Worm (Caenorhabditis elegans) whole organism, L1 larva: Measurements from ENCODE around the gene dot-1.4.

Experiments used
- C04F5.9 ChIP-seq: sonication (generic microtip); optimal IDR thresholded peaks from 2 replicates; lab custom pipeline; 2016; ENCODE audit warnings: missing genetic modification characterization, missing compliant biosample characterization
- C16A3.4 ChIP-seq: fragments of 150-350 bp; optimal IDR thresholded peaks from 2 replicates; lab custom pipeline; 2014; ENCODE audit warnings: missing biosample characterization, missing genetic modification characterization
- C34B4.2 ChIP-seq: sonication (generic microtip); optimal IDR thresholded peaks from 2 replicates; lab custom pipeline; 2017; ENCODE audit warnings: mild to moderate bottlenecking, missing genetic modification characterization, missing compliant biosample characterization
- Y116A8C.19 ChIP-seq: sonication (generic microtip); optimal IDR thresholded peaks from 2 replicates; lab custom pipeline; 2016; ENCODE audit warnings: missing compliant biosample characterization, missing genetic modification characterization, borderline replicate concordance
- ama-1 ChIP-seq: fragments of 150-350 bp; optimal IDR thresholded peaks from 2 replicates; lab custom pipeline; 2014
- blmp-1 ChIP-seq: fragments of 150-350 bp; optimal IDR thresholded peaks from 2 replicates; lab custom pipeline; 2014; ENCODE audit warnings: missing biosample characterization, missing genetic modification characterization
- ceh-82 ChIP-seq, 3 experiments: fragments of 150-350 bp in 1 of 3; sonication (generic microtip) in 2 of 3; optimal IDR thresholded peaks; 2 replicates each; lab custom pipeline; 2014 to 2017; ENCODE audit warnings: missing biosample characterization in 3 of 3, missing genetic modification characterization in 3 of 3
- ceh-88 ChIP-seq: fragments of 200-800 bp; sonication (Bioruptor generic); IDR thresholded peaks from 2 replicates; pipeline ENCODE4 v1.3.6; 2022; ENCODE audit warnings: missing genetic modification characterization, missing compliant biosample characterization
- ceh-90 ChIP-seq: sonication (generic microtip); optimal IDR thresholded peaks from 2 replicates; lab custom pipeline; 2016; ENCODE audit warnings: missing genetic modification characterization, missing compliant biosample characterization
- dpl-1 ChIP-seq, 3 experiments: fragments of 150-350 bp in 2 of 3; sonication (generic microtip) in 1 of 3; optimal IDR thresholded peaks; 2 replicates each; lab custom pipeline; 2014 to 2017; ENCODE audit warnings: missing biosample characterization in 3 of 3, missing genetic modification characterization in 3 of 3, missing genetic modification reagents in 3 of 3
- dsc-1 ChIP-seq: sonication (generic microtip); optimal IDR thresholded peaks from 2 replicates; lab custom pipeline; 2016; ENCODE audit warnings: mild to moderate bottlenecking, missing genetic modification characterization, missing compliant biosample characterization
- efl-1 ChIP-seq, 4 experiments: fragments of 150-350 bp; optimal IDR thresholded peaks in 3 of 4; peaks in 1 of 4; 1 replicate in 1 of 4; 2 replicates in 3 of 4; lab custom pipeline; 2014; ENCODE audit warnings: missing biosample characterization in 2 of 4, missing genetic modification characterization in 2 of 4, missing genetic modification reagents in 2 of 4
- efl-3 ChIP-seq: fragments of 200-800 bp; sonication (Bioruptor generic); optimal IDR thresholded peaks from 2 replicates; lab custom pipeline; 2018; ENCODE audit warnings: mild to moderate bottlenecking, missing genetic modification characterization, missing compliant biosample characterization
- egl-27 ChIP-seq, 2 experiments: fragments of 150-350 bp in 1 of 2; sonication (generic microtip); optimal IDR thresholded peaks; 3 replicates each; lab custom pipeline; 2017 to 2018; ENCODE audit warnings: missing biosample characterization in 2 of 2, missing genetic modification characterization in 2 of 2, missing genetic modification reagents in 2 of 2
- elt-3 ChIP-seq, 6 experiments: fragments of 150-350 bp in 1 of 6; sonication (generic microtip); optimal IDR thresholded peaks; 2 replicates each; lab custom pipeline; 2017 to 2018; ENCODE audit warnings: missing biosample characterization in 6 of 6, missing genetic modification characterization in 6 of 6, inconsistent platforms in 1 of 6
- ets-5 ChIP-seq: fragments of 200-800 bp; sonication (Bioruptor generic); IDR thresholded peaks from 2 replicates; pipeline ENCODE4 v1.3.6; 2022; ENCODE audit warnings: missing genetic modification characterization, missing compliant biosample characterization
- fkh-10 ChIP-seq: sonication (generic microtip); optimal IDR thresholded peaks from 2 replicates; lab custom pipeline; 2017; ENCODE audit warnings: missing biosample characterization, missing genetic modification reagents, missing genetic modification characterization
- fkh-4 ChIP-seq: sonication (generic microtip); optimal IDR thresholded peaks from 2 replicates; lab custom pipeline; 2016; ENCODE audit warnings: missing compliant biosample characterization, missing genetic modification characterization, borderline replicate concordance
- grh-1 ChIP-seq: fragments of 200-800 bp; sonication (Bioruptor generic); IDR thresholded peaks from 2 replicates; pipeline ENCODE4 v1.3.6; 2022; ENCODE audit warnings: missing genetic modification reagents, missing genetic modification characterization, missing compliant biosample characterization
- hlh-17 ChIP-seq: fragments of 200-800 bp; sonication (Bioruptor generic); optimal IDR thresholded peaks from 2 replicates; lab custom pipeline; 2018; ENCODE audit warnings: missing genetic modification characterization, mild to moderate bottlenecking, missing compliant biosample characterization, moderate library complexity, borderline replicate concordance
- hlh-4 ChIP-seq: sonication (generic microtip); optimal IDR thresholded peaks from 2 replicates; lab custom pipeline; 2016; ENCODE audit warnings: mild to moderate bottlenecking, missing genetic modification characterization, missing compliant biosample characterization
- hpl-2 ChIP-seq: fragments of 150-350 bp; optimal IDR thresholded peaks from 2 replicates; lab custom pipeline; 2014; ENCODE audit warnings: missing biosample characterization, missing genetic modification reagents, missing genetic modification characterization
- irx-1 ChIP-seq: sonication (generic microtip); optimal IDR thresholded peaks from 2 replicates; lab custom pipeline; 2016; ENCODE audit warnings: missing genetic modification characterization, missing compliant biosample characterization
- isw-1 ChIP-seq: fragments of 200-800 bp; sonication (Bioruptor generic); IDR thresholded peaks from 2 replicates; pipeline ENCODE4 v1.3.6; 2022; ENCODE audit warnings: missing genetic modification characterization, missing compliant biosample characterization
- jun-1 ChIP-seq: fragments of 150-350 bp; optimal IDR thresholded peaks from 2 replicates; lab custom pipeline; 2014; ENCODE audit warnings: missing biosample characterization, missing genetic modification reagents, missing genetic modification characterization
- lin-13 ChIP-seq: fragments of 150-350 bp; optimal IDR thresholded peaks from 2 replicates; lab custom pipeline; 2014; ENCODE audit warnings: missing biosample characterization, missing genetic modification reagents, missing genetic modification characterization
- lin-14 ChIP-seq: fragments of 200-800 bp; sonication (Bioruptor generic); optimal IDR thresholded peaks from 2 replicates; lab custom pipeline; 2018; ENCODE audit warnings: mild to moderate bottlenecking, missing genetic modification characterization, moderate library complexity, missing compliant biosample characterization
- lin-39 ChIP-seq: fragments of 150-350 bp; optimal IDR thresholded peaks from 2 replicates; lab custom pipeline; 2014; ENCODE audit warnings: missing biosample characterization, missing genetic modification reagents, missing genetic modification characterization
- lir-3 ChIP-seq: sonication (generic microtip); optimal IDR thresholded peaks from 2 replicates; lab custom pipeline; 2016; ENCODE audit warnings: mild to moderate bottlenecking, missing genetic modification characterization, moderate library complexity, missing compliant biosample characterization; ENCODE audit not compliant: poor library complexity
- mef-2 ChIP-seq: fragments of 150-350 bp; optimal IDR thresholded peaks from 2 replicates; lab custom pipeline; 2014; ENCODE audit warnings: missing biosample characterization, missing genetic modification characterization
- mep-1 ChIP-seq: fragments of 150-350 bp; optimal IDR thresholded peaks from 2 replicates; lab custom pipeline; 2014; ENCODE audit warnings: missing biosample characterization, missing genetic modification characterization
- nhr-19 ChIP-seq: fragments of 200-800 bp; sonication (Bioruptor generic); conservative IDR thresholded peaks from 2 replicates; pipeline ENCODE4 v1.3.6; 2022; ENCODE audit warnings: missing genetic modification characterization, missing compliant biosample characterization
- nhr-20 ChIP-seq: sonication (generic microtip); optimal IDR thresholded peaks from 2 replicates; lab custom pipeline; 2016; ENCODE audit warnings: mild to moderate bottlenecking, missing genetic modification characterization, missing compliant biosample characterization
- nhr-47 ChIP-seq: sonication (generic microtip); optimal IDR thresholded peaks from 2 replicates; lab custom pipeline; 2016; ENCODE audit warnings: mild to moderate bottlenecking, missing genetic modification characterization, moderate library complexity, missing compliant biosample characterization
- nhr-71 ChIP-seq: sonication (generic microtip); optimal IDR thresholded peaks from 2 replicates; lab custom pipeline; 2016; ENCODE audit warnings: mild to moderate bottlenecking, missing genetic modification characterization, moderate library complexity, missing compliant biosample characterization
- nhr-77 ChIP-seq: fragments of 150-350 bp; optimal IDR thresholded peaks from 2 replicates; lab custom pipeline; 2014; ENCODE audit warnings: missing biosample characterization, missing genetic modification characterization
- nhr-90 ChIP-seq: sonication (generic microtip); optimal IDR thresholded peaks from 2 replicates; lab custom pipeline; 2016; ENCODE audit warnings: mild to moderate bottlenecking, missing genetic modification characterization, missing compliant biosample characterization; ENCODE audit not compliant: poor library complexity
- pag-3 ChIP-seq: sonication (generic microtip); optimal IDR thresholded peaks from 2 replicates; lab custom pipeline; 2017; ENCODE audit warnings: missing genetic modification characterization, mild to moderate bottlenecking, missing compliant biosample characterization, antibody characterized with exemption, borderline replicate concordance; ENCODE audit not compliant: insufficient read depth
- pqm-1 ChIP-seq: sonication (generic microtip); optimal IDR thresholded peaks from 3 replicates; lab custom pipeline; 2017; ENCODE audit warnings: missing biosample characterization, missing genetic modification characterization
- rnt-1 ChIP-seq: sonication (generic microtip); optimal IDR thresholded peaks from 2 replicates; lab custom pipeline; 2016; ENCODE audit warnings: mild to moderate bottlenecking, missing genetic modification characterization, moderate library complexity, missing compliant biosample characterization
- snu-23 ChIP-seq: sonication (generic microtip); optimal IDR thresholded peaks from 2 replicates; lab custom pipeline; 2016; ENCODE audit warnings: missing genetic modification characterization, missing compliant biosample characterization
- sptf-1 ChIP-seq: fragments of 150-350 bp; optimal IDR thresholded peaks from 2 replicates; lab custom pipeline; 2014; ENCODE audit warnings: missing biosample characterization, missing genetic modification characterization
- sup-37 ChIP-seq: fragments of 200-800 bp; sonication (Bioruptor generic); optimal IDR thresholded peaks from 2 replicates; lab custom pipeline; 2018; ENCODE audit warnings: mild to moderate bottlenecking, missing genetic modification characterization, missing compliant biosample characterization
- swsn-7 ChIP-seq: sonication (generic microtip); optimal IDR thresholded peaks from 2 replicates; lab custom pipeline; 2016; ENCODE audit warnings: missing genetic modification characterization, missing compliant biosample characterization
- tbx-2 ChIP-seq: sonication (generic microtip); optimal IDR thresholded peaks from 2 replicates; lab custom pipeline; 2016; ENCODE audit warnings: missing genetic modification characterization, missing compliant biosample characterization
- tlp-1 ChIP-seq: fragments of 150-350 bp; optimal IDR thresholded peaks from 2 replicates; lab custom pipeline; 2014; ENCODE audit warnings: missing biosample characterization, missing genetic modification characterization
- unc-130 ChIP-seq: fragments of 150-350 bp; optimal IDR thresholded peaks from 2 replicates; lab custom pipeline; 2017; ENCODE audit warnings: missing biosample characterization, missing genetic modification characterization, inconsistent platforms
- unc-62 ChIP-seq: fragments of 150-350 bp; optimal IDR thresholded peaks from 2 replicates; lab custom pipeline; 2014; ENCODE audit warnings: missing biosample characterization, missing genetic modification reagents, missing genetic modification characterization
- unc-98 ChIP-seq: fragments of 200-800 bp; sonication (Bioruptor generic); IDR thresholded peaks from 2 replicates; pipeline ENCODE4 v1.3.6; 2022; ENCODE audit warnings: missing genetic modification characterization, missing compliant biosample characterization
- zip-4 ChIP-seq: fragments of 200-800 bp; sonication (Bioruptor generic); optimal IDR thresholded peaks from 2 replicates; lab custom pipeline; 2018; ENCODE audit warnings: mild to moderate bottlenecking, missing genetic modification characterization, moderate library complexity, missing compliant biosample characterization
- ztf-11 ChIP-seq, 2 experiments: sonication (generic microtip); optimal IDR thresholded peaks; 2 replicates each; lab custom pipeline; 2016 to 2017; ENCODE audit warnings: missing genetic modification characterization in 2 of 2, missing biosample characterization in 1 of 2, missing compliant biosample characterization in 1 of 2
- ztf-4 ChIP-seq: fragments of 150-350 bp; optimal IDR thresholded peaks from 2 replicates; lab custom pipeline; 2014; ENCODE audit warnings: missing biosample characterization, missing genetic modification characterization

dot-1.4 gene

DNA sequence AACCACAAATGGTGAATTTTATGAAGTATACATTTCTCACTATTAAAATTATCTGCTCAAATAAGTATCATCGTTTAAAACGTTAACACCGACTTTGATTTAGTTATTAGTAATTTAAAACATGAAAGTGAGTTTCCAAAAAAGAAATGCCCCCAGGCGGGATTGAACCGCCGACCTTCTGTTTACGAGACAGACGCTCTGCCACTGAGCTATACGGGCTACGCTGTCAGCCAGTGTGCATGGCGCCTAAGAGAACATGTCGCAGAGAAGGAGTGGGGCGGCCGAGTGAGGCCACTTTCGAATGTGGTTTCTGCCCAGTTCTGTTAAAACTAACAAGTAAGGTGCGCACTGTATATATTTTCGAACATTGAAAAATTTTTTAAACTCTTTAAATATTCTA is 3.5 kb upstream of the dot-1.4 start:
- TF ChIP-seq irx-1: no peak
- TF ChIP-seq unc-62 (GFP tag; lab: Kevin White, UChicago): no peak
- no peak for TF ChIP-seq mef-2 (tag; lab: Kevin White, UChicago)
- TF ChIP-seq grh-1: no peak; the same call in 1 of the 2 replicates
- peak; percentile 67 for TF ChIP-seq rnt-1 (tag; lab: Kevin White, UChicago)
- TF ChIP-seq tbx-2: peak; percentile 43
- no peak for TF ChIP-seq tlp-1
- TF ChIP-seq sptf-1 (tag; lab: Kevin White, UChicago): no peak
- TF ChIP-seq swsn-7 (tag; lab: Kevin White, UChicago): peak; percentile 52
- peak; percentile 11 to 24 for TF ChIP-seq efl-1 (optimal IDR thresholded peaks at IDR 0.05; lab: Kevin White, UChicago)
- peak in 1 of 2 experiments; percentile 91 for TF ChIP-seq efl-1 (GFP tag; optimal IDR thresholded peaks at IDR 0.05 in 1 of 2; lab: Kevin White, UChicago)
- no peak for TF ChIP-seq sup-37
- TF ChIP-seq unc-98 (GFP tag; lab: Robert Waterston, UW): no peak
- TF ChIP-seq hlh-17 (GFP tag; lab: Kevin White, UChicago): no peak
- TF ChIP-seq lin-14 (GFP tag; lab: Kevin White, UChicago): peak; percentile 51
- no peak for TF ChIP-seq zip-4 (GFP tag; lab: Kevin White, UChicago)
- TF ChIP-seq ceh-90 (tag; lab: Kevin White, UChicago): no peak
- no peak for TF ChIP-seq isw-1 (GFP tag; lab: Robert Waterston, UW)
- peak; percentile 63 for TF ChIP-seq nhr-20 (tag; lab: Kevin White, UChicago)
- TF ChIP-seq ztf-11 (tag; optimal IDR thresholded peaks at IDR 0.05; lab: Kevin White, UChicago): no peak
- peak; percentile 58 to 69 (median 63) for TF ChIP-seq ceh-82 (tag; optimal IDR thresholded peaks at IDR 0.05; lab: Kevin White, UChicago)
- no peak for TF ChIP-seq pqm-1
- no peak for TF ChIP-seq dpl-1 (GFP tag; optimal IDR thresholded peaks at IDR 0.05; lab: Kevin White, UChicago)
- TF ChIP-seq nhr-71 (tag; lab: Kevin White, UChicago): peak; percentile 63
- TF ChIP-seq jun-1 (tag; lab: Kevin White, UChicago): peak; percentile 43
- no peak for TF ChIP-seq ets-5 (GFP tag; lab: Robert Waterston, UW)
- TF ChIP-seq nhr-77 (tag; lab: Kevin White, UChicago): peak; percentile 43
- peak; percentile 71 for TF ChIP-seq nhr-19 (GFP tag; lab: Robert Waterston, UW)
- TF ChIP-seq egl-27 (tag; optimal IDR thresholded peaks at IDR 0.05; lab: Kevin White, UChicago): no peak
- peak; percentile 57 for TF ChIP-seq nhr-90 (tag; lab: Kevin White, UChicago)
- TF ChIP-seq ceh-88 (GFP tag; lab: Robert Waterston, UW): peak; percentile 49; the same call in 1 of the 2 replicates
- peak; percentile 0 for TF ChIP-seq lin-39
- TF ChIP-seq blmp-1: no peak
- peak; percentile 67 for TF ChIP-seq dsc-1 (tag; lab: Kevin White, UChicago)
- peak; percentile 43 for TF ChIP-seq fkh-10 (GFP tag; lab: Kevin White, UChicago)
- no peak for TF ChIP-seq hpl-2 (GFP tag; lab: Kevin White, UChicago)
- no peak for TF ChIP-seq efl-3 (GFP tag; lab: Kevin White, UChicago)
- peak; percentile 33 for TF ChIP-seq lir-3 (tag; lab: Kevin White, UChicago)
- no peak for TF ChIP-seq pag-3 (tag; lab: Kevin White, UChicago)
- TF ChIP-seq nhr-47 (tag; lab: Kevin White, UChicago): peak; percentile 78
- TF ChIP-seq fkh-4 (tag; lab: Kevin White, UChicago): no peak
- TF ChIP-seq mep-1 (tag; lab: Kevin White, UChicago): peak; percentile 27
- no peak for TF ChIP-seq ama-1 (lab: Kevin White, UChicago)
- TF ChIP-seq C16A3.4 (tag; lab: Kevin White, UChicago): peak; percentile 57
- no peak for TF ChIP-seq Y116A8C.19 (tag; lab: Kevin White, UChicago)
- TF ChIP-seq snu-23: peak; percentile 79
- TF ChIP-seq C04F5.9 (tag; lab: Kevin White, UChicago): no peak
- TF ChIP-seq C34B4.2 (tag; lab: Kevin White, UChicago): no peak
- no peak for TF ChIP-seq hlh-4
- TF ChIP-seq lin-13: no peak
- peak; percentile 23 for TF ChIP-seq unc-130
- no peak for TF ChIP-seq ztf-4 (tag; lab: Kevin White, UChicago)
- TF ChIP-seq elt-3 (tag; optimal IDR thresholded peaks at IDR 0.05; lab: Kevin White, UChicago): peak in 1 of 6 experiments; percentile 23
